Fruit fly (Drosophila melanogaster) whole organism, embryonic: Measurements from ENCODE around the gene fend.

Experiments used
- CG11723 ChIP-seq: fragments of 200-800 bp; sonication (Bioruptor generic); optimal IDR thresholded peaks from 2 replicates; lab custom pipeline; 2017; ENCODE audit warnings: missing biosample characterization, mild to moderate bottlenecking, missing genetic modification characterization
- CG12104 ChIP-seq: fragments of 200-800 bp; sonication (Bioruptor generic); optimal IDR thresholded peaks from 3 replicates; lab custom pipeline; 2016; ENCODE audit warnings: missing biosample characterization, missing genetic modification characterization
- CG12391 ChIP-seq: fragments of 200-800 bp; sonication (Bioruptor generic); optimal IDR thresholded peaks from 3 replicates; lab custom pipeline; 2018; ENCODE audit warnings: missing biosample characterization, mild to moderate bottlenecking, missing genetic modification characterization, moderate library complexity
- CG13287 ChIP-seq: fragments of 200-800 bp; sonication (Bioruptor generic); IDR thresholded peaks from 2 replicates; pipeline ENCODE4 v1.3.6; 2022; ENCODE audit warnings: missing biosample characterization, missing genetic modification characterization; ENCODE audit not compliant: partially characterized antibody
- CG1603 ChIP-seq: fragments of 200-800 bp; sonication (Bioruptor generic); optimal IDR thresholded peaks from 2 replicates; lab custom pipeline; 2019; ENCODE audit warnings: missing biosample characterization, mild to moderate bottlenecking, missing genetic modification characterization, moderate library complexity
- CG16779 ChIP-seq: fragments of 200-800 bp; sonication (Bioruptor generic); IDR thresholded peaks from 2 replicates; pipeline ENCODE4 v1.3.6; 2022; ENCODE audit warnings: missing biosample characterization, missing genetic modification characterization
- CG16863 ChIP-seq: fragments of 200-800 bp; sonication (Bioruptor generic); optimal IDR thresholded peaks from 3 replicates; lab custom pipeline; 2016; ENCODE audit warnings: missing biosample characterization, missing genetic modification characterization
- CG17385 ChIP-seq: fragments of 200-800 bp; sonication (Bioruptor generic); optimal IDR thresholded peaks from 3 replicates; lab custom pipeline; 2018; ENCODE audit warnings: missing biosample characterization, mild to moderate bottlenecking, missing genetic modification characterization
- CG17912 ChIP-seq: fragments of 200-800 bp; sonication (Bioruptor generic); optimal IDR thresholded peaks from 2 replicates; lab custom pipeline; 2018; ENCODE audit warnings: missing biosample characterization, mild to moderate bottlenecking, missing genetic modification characterization
- CG2116 ChIP-seq: fragments of 200-800 bp; sonication (Bioruptor generic); optimal IDR thresholded peaks from 3 replicates; lab custom pipeline; 2018; ENCODE audit warnings: missing biosample characterization, mild to moderate bottlenecking, missing genetic modification characterization
- CG2202 ChIP-seq: fragments of 200-800 bp; sonication (Bioruptor generic); optimal IDR thresholded peaks from 2 replicates; lab custom pipeline; 2018; ENCODE audit warnings: missing biosample characterization, mild to moderate bottlenecking, missing genetic modification characterization
- CG30403 ChIP-seq: fragments of 200-800 bp; sonication (Bioruptor generic); optimal IDR thresholded peaks from 3 replicates; lab custom pipeline; 2016; ENCODE audit warnings: missing biosample characterization, missing genetic modification characterization
- CG3065 ChIP-seq: fragments of 200-800 bp; sonication (Bioruptor generic); optimal IDR thresholded peaks from 2 replicates; lab custom pipeline; 2016; ENCODE audit warnings: missing biosample characterization, missing genetic modification characterization
- CG32532 ChIP-seq: fragments of 200-800 bp; sonication (Bioruptor generic); IDR thresholded peaks from 2 replicates; pipeline ENCODE4 v1.3.6; 2022; ENCODE audit warnings: missing biosample characterization, missing genetic modification characterization
- CG32772 ChIP-seq: fragments of 200-800 bp; sonication (Bioruptor generic); IDR thresholded peaks from 2 replicates; pipeline ENCODE4 v1.3.6; 2022; ENCODE audit warnings: missing biosample characterization, missing genetic modification characterization
- CG3407 ChIP-seq: fragments of 200-800 bp; sonication (Bioruptor generic); optimal IDR thresholded peaks from 2 replicates; lab custom pipeline; 2018; ENCODE audit warnings: missing biosample characterization, mild to moderate bottlenecking, missing genetic modification characterization
- CG34224 ChIP-seq: fragments of 200-800 bp; sonication (Bioruptor generic); IDR thresholded peaks from 3 replicates; pipeline ENCODE4 v1.3.6; 2022; ENCODE audit warnings: missing biosample characterization, missing genetic modification characterization; ENCODE audit not compliant: partially characterized antibody
- CG4282 ChIP-seq: fragments of 200-800 bp; sonication (Bioruptor generic); optimal IDR thresholded peaks from 2 replicates; lab custom pipeline; 2016; ENCODE audit warnings: missing biosample characterization, missing genetic modification characterization
- CG6175 ChIP-seq: fragments of 200-800 bp; sonication (Bioruptor generic); IDR thresholded peaks from 3 replicates; pipeline ENCODE4 v1.3.6; 2022; ENCODE audit warnings: missing biosample characterization, missing genetic modification characterization
- CG6272 ChIP-seq: fragments of 200-800 bp; sonication (Bioruptor generic); IDR thresholded peaks from 2 replicates; pipeline ENCODE4 v1.3.6; 2022; ENCODE audit warnings: missing biosample characterization, missing genetic modification characterization
- CG6791 ChIP-seq: fragments of 200-800 bp; sonication (Bioruptor generic); IDR thresholded peaks from 3 replicates; pipeline ENCODE4 v1.3.6; 2022; ENCODE audit warnings: missing biosample characterization, missing genetic modification characterization; ENCODE audit not compliant: partially characterized antibody
- CG7839 ChIP-seq: fragments of 200-800 bp; sonication (Bioruptor generic); optimal IDR thresholded peaks from 3 replicates; lab custom pipeline; 2018; ENCODE audit warnings: missing biosample characterization, mild to moderate bottlenecking, missing genetic modification characterization, moderate library complexity
- CG8944 ChIP-seq: fragments of 200-800 bp; sonication (Bioruptor generic); optimal IDR thresholded peaks from 3 replicates; lab custom pipeline; 2016; ENCODE audit warnings: missing biosample characterization, missing genetic modification characterization
- CG9876 ChIP-seq: fragments of 200-800 bp; sonication (Bioruptor generic); optimal IDR thresholded peaks from 2 replicates; lab custom pipeline; 2016; ENCODE audit warnings: missing biosample characterization, missing genetic modification characterization
- Camta ChIP-seq: fragments of 200-800 bp; sonication (Bioruptor generic); optimal IDR thresholded peaks from 2 replicates; lab custom pipeline; 2016; ENCODE audit warnings: missing biosample characterization, missing genetic modification characterization
- D19A ChIP-seq: fragments of 200-800 bp; optimal IDR thresholded peaks from 3 replicates; lab custom pipeline; 2019; ENCODE audit warnings: missing biosample characterization, mild to moderate bottlenecking, missing genetic modification characterization, moderate library complexity
- Dip3 ChIP-seq: fragments of 200-800 bp; sonication (Bioruptor generic); optimal IDR thresholded peaks from 3 replicates; lab custom pipeline; 2016; ENCODE audit warnings: missing biosample characterization, missing genetic modification characterization
- Dll ChIP-seq: fragments of 200-800 bp; sonication (Bioruptor generic); IDR thresholded peaks from 4 replicates; pipeline ENCODE4 v1.3.6; 2022; ENCODE audit warnings: missing biosample characterization, missing genetic modification characterization; ENCODE audit not compliant: partially characterized antibody
- Eip74EF ChIP-seq, 2 experiments: fragments of 200-800 bp in 1 of 2; fragments of >200 bp in 1 of 2; sonication (Bioruptor generic) in 1 of 2; optimal IDR thresholded peaks; 2 replicates each; lab custom pipeline; 2017 to 2019; ENCODE audit warnings: missing biosample characterization in 2 of 2, missing genetic modification characterization in 2 of 2, mild to moderate bottlenecking in 1 of 2, moderate library complexity in 1 of 2
- Ets65A ChIP-seq: fragments of 200-800 bp; sonication (Bioruptor generic); peaks from one replicate; lab custom pipeline; 2016; ENCODE audit warnings: missing biosample characterization, missing genetic modification characterization
- Gug ChIP-seq: fragments of 200-800 bp; sonication (Bioruptor generic); IDR thresholded peaks from 4 replicates; pipeline ENCODE4 v1.3.6; 2022; ENCODE audit warnings: missing biosample characterization, missing genetic modification characterization
- MESR4 ChIP-seq: fragments of 200-800 bp; sonication (Bioruptor generic); optimal IDR thresholded peaks from 2 replicates; lab custom pipeline; 2018; ENCODE audit warnings: missing biosample characterization, mild to moderate bottlenecking, missing genetic modification characterization, moderate library complexity
- Ptx1 ChIP-seq: fragments of 200-800 bp; sonication (Bioruptor generic); IDR thresholded peaks from 2 replicates; pipeline ENCODE4 v1.3.6; 2022; ENCODE audit warnings: missing biosample characterization, missing genetic modification characterization
- Rx ChIP-seq: fragments of 200-800 bp; sonication (Bioruptor generic); IDR thresholded peaks from 2 replicates; pipeline ENCODE4 v1.3.6; 2022; ENCODE audit warnings: missing biosample characterization, missing genetic modification characterization
- Taf1 ChIP-seq: fragments of 200-800 bp; sonication (Bioruptor generic); IDR thresholded peaks from 2 replicates; pipeline ENCODE4 v1.3.6; 2022; ENCODE audit warnings: missing biosample characterization, missing genetic modification characterization
- Tbp ChIP-seq: fragments of >200 bp; optimal IDR thresholded peaks from 2 replicates; lab custom pipeline; 2018; ENCODE audit warnings: missing biosample characterization, missing genetic modification characterization
- ase ChIP-seq: fragments of 200-800 bp; sonication (Bioruptor generic); IDR thresholded peaks from 3 replicates; pipeline ENCODE4 v1.3.6; 2022; ENCODE audit warnings: missing biosample characterization, missing genetic modification characterization
- bab2 ChIP-seq: fragments of 200-800 bp; sonication (Bioruptor generic); optimal IDR thresholded peaks from 2 replicates; lab custom pipeline; 2016; ENCODE audit warnings: missing biosample characterization, missing genetic modification characterization
- bigmax ChIP-seq: fragments of 200-800 bp; sonication (Bioruptor generic); optimal IDR thresholded peaks from 2 replicates; lab custom pipeline; 2018; ENCODE audit warnings: missing biosample characterization, mild to moderate bottlenecking, missing genetic modification characterization
- cas ChIP-seq: fragments of 200-800 bp; sonication (Bioruptor generic); IDR thresholded peaks from 2 replicates; pipeline ENCODE4 v1.3.6; 2022; ENCODE audit warnings: missing biosample characterization, missing genetic modification characterization
- cato ChIP-seq: fragments of 200-800 bp; sonication (Bioruptor generic); optimal IDR thresholded peaks from 2 replicates; lab custom pipeline; 2016; ENCODE audit warnings: missing biosample characterization, missing genetic modification characterization, borderline replicate concordance
- crp ChIP-seq, 2 experiments: fragments of 200-800 bp; sonication (Bioruptor generic); optimal IDR thresholded peaks; 2 replicates in 1 of 2; 3 replicates in 1 of 2; lab custom pipeline; 2017; ENCODE audit warnings: missing biosample characterization in 2 of 2, missing genetic modification characterization in 2 of 2, mild to moderate bottlenecking in 1 of 2, moderate library complexity in 1 of 2
- fd102C ChIP-seq: fragments of 200-800 bp; sonication (Bioruptor generic); optimal IDR thresholded peaks from 2 replicates; lab custom pipeline; 2018; ENCODE audit warnings: missing biosample characterization, mild to moderate bottlenecking, missing genetic modification characterization, moderate library complexity
- grn ChIP-seq: fragments of 200-800 bp; sonication (Bioruptor generic); optimal IDR thresholded peaks from 3 replicates; lab custom pipeline; 2017; ENCODE audit warnings: missing biosample characterization, missing genetic modification characterization
- h ChIP-seq: fragments of >200 bp; optimal IDR thresholded peaks from 2 replicates; lab custom pipeline; 2017
- ham ChIP-seq: fragments of 200-800 bp; sonication (Bioruptor generic); IDR thresholded peaks from 2 replicates; pipeline ENCODE4 v1.3.6; 2022; ENCODE audit warnings: missing biosample characterization, missing genetic modification characterization
- hbn ChIP-seq: fragments of 200-800 bp; sonication (Bioruptor generic); IDR thresholded peaks from 2 replicates; pipeline ENCODE4 v1.3.6; 2022; ENCODE audit warnings: missing biosample characterization, missing genetic modification characterization; ENCODE audit not compliant: partially characterized antibody
- jigr1 ChIP-seq: fragments of 200-800 bp; sonication (Bioruptor generic); IDR thresholded peaks from 3 replicates; pipeline ENCODE4 v1.3.6; 2022; ENCODE audit warnings: missing biosample characterization, missing genetic modification characterization
- slbo ChIP-seq: fragments of 200-800 bp; sonication (Bioruptor generic); IDR thresholded peaks from 2 replicates; pipeline ENCODE4 v1.3.6; 2022; ENCODE audit warnings: missing biosample characterization, missing genetic modification characterization
- slou ChIP-seq: fragments of 200-800 bp; sonication (Bioruptor generic); optimal IDR thresholded peaks from 3 replicates; lab custom pipeline; 2016; ENCODE audit warnings: missing biosample characterization, missing genetic modification characterization
- stwl ChIP-seq: fragments of 200-800 bp; sonication (Bioruptor generic); optimal IDR thresholded peaks from 3 replicates; lab custom pipeline; 2018; ENCODE audit warnings: missing biosample characterization, mild to moderate bottlenecking, missing genetic modification characterization, moderate library complexity
- unc-4 ChIP-seq: fragments of 200-800 bp; sonication (Bioruptor generic); IDR thresholded peaks from 2 replicates; pipeline ENCODE4 v1.3.6; 2022; ENCODE audit warnings: missing biosample characterization, missing genetic modification characterization; ENCODE audit not compliant: partially characterized antibody

The fend gene

dm6 chrX:9158366-9158765 lies 23.5 kb upstream of the fend start, which contains the start of the genes Ost48 and Dlip1:
Ost48 (minus strand) TSS chrX:9158515.
Dlip1 (plus strand) TSS chrX:9158622.
- TF ChIP-seq CG16863 (GFP tag; lab: Kevin White, UChicago) (no peak), unc-4 (GFP tag; lab: Robert Waterston, UW) (peak; percentile 52; the same call in 1 of the 2 replicates), slou (GFP tag; lab: Kevin White, UChicago) (no peak), Dip3 (GFP tag; lab: Kevin White, UChicago) (no peak), h (no peak), CG6272 (GFP tag; lab: Robert Waterston, UW) (no peak), CG6175 (GFP tag; lab: Robert Waterston, UW) (no peak), CG17912 (no peak), Rx (GFP tag; lab: Robert Waterston, UW) (no peak), Gug (GFP tag; lab: Robert Waterston, UW) (no peak), CG12104 (no peak), CG6791 (GFP tag; lab: Robert Waterston, UW) (no peak), MESR4 (peak; percentile 28), CG13287 (GFP tag; lab: Robert Waterston, UW) (peak; percentile 61; the same call in 1 of the 2 replicates), Tbp (no peak), CG3407 (GFP tag; lab: Kevin White, UChicago) (no peak), CG32772 (peak; percentile 45; the same call in 1 of the 2 replicates), CG2202 (tag; lab: Kevin White, UChicago) (no peak), CG1603 (tag; lab: Kevin White, UChicago) (no peak), CG16779 (GFP tag; lab: Robert Waterston, UW) (no peak), fd102C (GFP tag; lab: Kevin White, UChicago) (no peak), CG8944 (GFP tag; lab: Kevin White, UChicago) (no peak), Camta (GFP tag; lab: Kevin White, UChicago) (no peak), CG30403 (no peak), CG4282 (GFP tag; lab: Kevin White, UChicago) (no peak), CG9876 (GFP tag; lab: Kevin White, UChicago) (no peak), cas (GFP tag; lab: Robert Waterston, UW) (no peak), Eip74EF (GFP tag; optimal IDR thresholded peaks at IDR 0.05; lab: Kevin White, UChicago) (no peak), stwl (peak; percentile 54), crp (GFP tag; optimal IDR thresholded peaks at IDR 0.05; lab: Kevin White, UChicago) (peak in 1 of 2 experiments; percentile 18), CG12391 (tag; lab: Kevin White, UChicago) (no peak), Dll (GFP tag; lab: Robert Waterston, UW) (peak; percentile 58; the same call in 2 of the 4 replicates), CG17385 (GFP tag; lab: Kevin White, UChicago) (no peak), grn (no peak), ham (GFP tag; lab: Robert Waterston, UW) (no peak), ase (GFP tag; lab: Robert Waterston, UW) (no peak), CG7839 (tag; lab: Kevin White, UChicago) (no peak), CG32532 (GFP tag; lab: Robert Waterston, UW) (no peak), Taf1 (GFP tag; lab: Robert Waterston, UW) (no peak), cato (GFP tag; lab: Kevin White, UChicago) (no peak), bab2 (GFP tag; lab: Kevin White, UChicago) (no peak), CG2116 (GFP tag; lab: Kevin White, UChicago) (peak; percentile 40), CG11723 (GFP tag; lab: Kevin White, UChicago) (no peak), jigr1 (GFP tag; lab: Robert Waterston, UW) (no peak), D19A (no peak), hbn (GFP tag; lab: Robert Waterston, UW) (peak; percentile 46), CG3065 (GFP tag; lab: Kevin White, UChicago) (no peak), Ets65A (GFP tag; lab: Kevin White, UChicago) (no peak), CG34224 (peak; percentile 28; the same call in 1 of the 3 replicates), bigmax (peak; percentile 71), slbo (no peak), Ptx1 (GFP tag; lab: Robert Waterston, UW) (no peak)
